Worm (Caenorhabditis elegans) whole organism, young adult: Measurements from ENCODE around the gene fbxa-179.

Source experiments
- B0261.1 ChIP-seq: sonication (generic microtip); optimal IDR thresholded peaks from 2 replicates; lab custom pipeline; 2016; ENCODE audit warnings: mild to moderate bottlenecking, missing genetic modification characterization, moderate library complexity, missing compliant biosample characterization
- F22D6.2 ChIP-seq: sonication (generic microtip); optimal IDR thresholded peaks from 2 replicates; lab custom pipeline; 2016; ENCODE audit warnings: mild to moderate bottlenecking, missing genetic modification characterization, missing compliant biosample characterization
- F37B4.10 ChIP-seq: fragments of 200-800 bp; sonication (Bioruptor generic); IDR thresholded peaks from 2 replicates; pipeline ENCODE4 v1.3.6; 2022; ENCODE audit warnings: missing genetic modification characterization, missing compliant biosample characterization
- F52B5.7 ChIP-seq: sonication (generic microtip); optimal IDR thresholded peaks from 2 replicates; lab custom pipeline; 2016; ENCODE audit warnings: mild to moderate bottlenecking, missing genetic modification characterization, missing compliant biosample characterization
- F57C9.4 ChIP-seq: sonication (generic microtip); optimal IDR thresholded peaks from 2 replicates; lab custom pipeline; 2017; ENCODE audit warnings: mild to moderate bottlenecking, missing genetic modification characterization, missing compliant biosample characterization
- Y53F4B.3 ChIP-seq: fragments of 200-800 bp; sonication (Bioruptor generic); IDR thresholded peaks from 2 replicates; pipeline ENCODE4 v1.3.6; 2022; ENCODE audit warnings: missing genetic modification reagents, missing genetic modification characterization, missing compliant biosample characterization
- Y56A3A.18 ChIP-seq: fragments of 200-800 bp; sonication (Bioruptor generic); IDR thresholded peaks from 2 replicates; pipeline ENCODE4 v1.3.6; 2022; ENCODE audit warnings: missing genetic modification reagents, missing genetic modification characterization, missing compliant biosample characterization
- Y67H2A.10 ChIP-seq: fragments of 200-800 bp; sonication (Bioruptor generic); conservative IDR thresholded peaks from 2 replicates; pipeline ENCODE4 v1.3.6; 2022; ENCODE audit warnings: missing genetic modification reagents, missing genetic modification characterization, missing compliant biosample characterization
- Y79H2A.3 ChIP-seq: fragments of 200-800 bp; sonication (Bioruptor generic); conservative IDR thresholded peaks from 2 replicates; pipeline ENCODE4 v1.3.6; 2022; ENCODE audit warnings: missing genetic modification reagents, missing genetic modification characterization, missing compliant biosample characterization
- ZK185.1 ChIP-seq: sonication (generic microtip); optimal IDR thresholded peaks from 2 replicates; lab custom pipeline; 2016; ENCODE audit warnings: mild to moderate bottlenecking, missing genetic modification characterization, missing compliant biosample characterization; ENCODE audit not compliant: poor library complexity, severe bottlenecking
- ama-1 ChIP-seq, 3 experiments: fragments of 150-350 bp in 1 of 3; sonication (generic microtip) in 2 of 3; optimal IDR thresholded peaks; 2 replicates each; lab custom pipeline; 2014 to 2018; ENCODE audit warnings: missing biosample characterization in 2 of 3, missing genetic modification characterization in 2 of 3, missing genetic modification reagents in 2 of 3
- aptf-2 ChIP-seq: fragments of 200-800 bp; sonication (Bioruptor generic); conservative IDR thresholded peaks from 2 replicates; pipeline ENCODE4 v1.3.6; 2022; ENCODE audit warnings: missing genetic modification reagents, missing genetic modification characterization, missing compliant biosample characterization
- aptf-3 ChIP-seq: fragments of 200-800 bp; sonication (Bioruptor generic); IDR thresholded peaks from 2 replicates; pipeline ENCODE4 v1.3.6; 2022; ENCODE audit warnings: missing genetic modification characterization, missing compliant biosample characterization
- attf-5 ChIP-seq: fragments of 200-800 bp; sonication (Bioruptor generic); optimal IDR thresholded peaks from 2 replicates; lab custom pipeline; 2018; ENCODE audit warnings: mild to moderate bottlenecking, missing genetic modification characterization, missing compliant biosample characterization
- bed-2 ChIP-seq: fragments of 200-800 bp; sonication (Bioruptor generic); IDR thresholded peaks from 2 replicates; pipeline ENCODE4 v1.3.6; 2022; ENCODE audit warnings: missing genetic modification reagents, missing genetic modification characterization, missing compliant biosample characterization
- cebp-1 ChIP-seq, 2 experiments: fragments of 200-800 bp in 1 of 2; sonication (Bioruptor generic) in 1 of 2; sonication (generic microtip) in 1 of 2; IDR thresholded peaks in 1 of 2; optimal IDR thresholded peaks in 1 of 2; 2 replicates each; pipeline versions ENCODE4 v1.3.6 to Lab custom; 2017 to 2022; ENCODE audit warnings: missing compliant biosample characterization in 2 of 2, missing genetic modification characterization in 2 of 2, mild to moderate bottlenecking in 1 of 2, missing genetic modification reagents in 1 of 2, moderate library complexity in 1 of 2
- dpl-1 ChIP-seq: fragments of 150-350 bp; optimal IDR thresholded peaks from 2 replicates; lab custom pipeline; 2014; ENCODE audit warnings: missing biosample characterization, missing genetic modification reagents, missing genetic modification characterization
- egrh-3 ChIP-seq: fragments of 200-800 bp; sonication (Bioruptor generic); IDR thresholded peaks from 2 replicates; pipeline ENCODE4 v1.3.6; 2022; ENCODE audit warnings: missing genetic modification reagents, missing genetic modification characterization, missing compliant biosample characterization
- gei-17 ChIP-seq: fragments of 200-800 bp; sonication (Bioruptor generic); optimal IDR thresholded peaks from 2 replicates; lab custom pipeline; 2018; ENCODE audit warnings: mild to moderate bottlenecking, missing genetic modification characterization, missing compliant biosample characterization
- him-1 ChIP-seq: sonication (generic microtip); optimal IDR thresholded peaks from 2 replicates; lab custom pipeline; 2016; ENCODE audit warnings: missing genotype, missing genetic modification reagents, missing genetic modification characterization, missing compliant biosample characterization
- hmg-20 ChIP-seq: fragments of 200-800 bp; sonication (Bioruptor generic); IDR thresholded peaks from 2 replicates; pipeline ENCODE4 v1.3.6; 2022; ENCODE audit warnings: missing genetic modification reagents, missing genetic modification characterization, missing compliant biosample characterization
- hrde-1 ChIP-seq: sonication (generic microtip); optimal IDR thresholded peaks from 2 replicates; lab custom pipeline; 2016; ENCODE audit warnings: missing genetic modification characterization, mild to moderate bottlenecking, missing compliant biosample characterization, moderate library complexity, missing genotype, missing genetic modification reagents, borderline replicate concordance
- hsf-1 ChIP-seq: fragments of 200-800 bp; sonication (Bioruptor generic); IDR thresholded peaks from 2 replicates; pipeline ENCODE4 v1.3.6; 2022; ENCODE audit warnings: missing genetic modification reagents, missing genetic modification characterization, missing compliant biosample characterization
- let-607 ChIP-seq, 2 experiments: fragments of 200-800 bp in 1 of 2; sonication (Bioruptor generic) in 1 of 2; sonication (generic microtip) in 1 of 2; optimal IDR thresholded peaks; 2 replicates each; lab custom pipeline; 2016 to 2018; ENCODE audit warnings: mild to moderate bottlenecking in 2 of 2, missing compliant biosample characterization in 2 of 2, missing genetic modification characterization in 2 of 2, moderate library complexity in 2 of 2, missing genotype in 1 of 2
- lin-26 ChIP-seq: fragments of 200-800 bp; sonication (Bioruptor generic); IDR thresholded peaks from 2 replicates; pipeline ENCODE4 v1.3.6; 2022; ENCODE audit warnings: missing genetic modification reagents, missing genetic modification characterization, missing compliant biosample characterization
- lin-40 ChIP-seq: sonication (generic microtip); optimal IDR thresholded peaks from 2 replicates; lab custom pipeline; 2016; ENCODE audit warnings: missing genetic modification characterization, mild to moderate bottlenecking, missing compliant biosample characterization, missing genotype, missing genetic modification reagents
- lin-54 ChIP-seq: fragments of 200-800 bp; sonication (Bioruptor generic); optimal IDR thresholded peaks from 2 replicates; lab custom pipeline; 2018; ENCODE audit warnings: mild to moderate bottlenecking, missing genetic modification characterization, missing compliant biosample characterization
- lsl-1 ChIP-seq: fragments of 200-800 bp; sonication (Bioruptor generic); optimal IDR thresholded peaks from 2 replicates; lab custom pipeline; 2018; ENCODE audit warnings: mild to moderate bottlenecking, missing genetic modification characterization, moderate library complexity, missing compliant biosample characterization
- madf-3 ChIP-seq: fragments of 200-800 bp; sonication (Bioruptor generic); IDR thresholded peaks from 2 replicates; pipeline ENCODE4 v1.3.6; 2022; ENCODE audit warnings: missing genetic modification reagents, missing genetic modification characterization, missing compliant biosample characterization
- madf-6 ChIP-seq: fragments of 200-800 bp; sonication (Bioruptor generic); IDR thresholded peaks from 2 replicates; pipeline ENCODE4 v1.3.6; 2022; ENCODE audit warnings: missing genetic modification reagents, missing genetic modification characterization, missing compliant biosample characterization
- mcd-1 ChIP-seq: fragments of 200-800 bp; sonication (Bioruptor generic); IDR thresholded peaks from 2 replicates; pipeline ENCODE4 v1.3.6; 2022; ENCODE audit warnings: missing genetic modification reagents, missing genetic modification characterization, missing compliant biosample characterization
- nfya-2 ChIP-seq: fragments of 200-800 bp; sonication (Bioruptor generic); IDR thresholded peaks from 2 replicates; pipeline ENCODE4 v1.3.6; 2022; ENCODE audit warnings: missing genetic modification reagents, missing genetic modification characterization, missing compliant biosample characterization
- nhr-179 ChIP-seq: sonication (generic microtip); optimal IDR thresholded peaks from 2 replicates; lab custom pipeline; 2016; ENCODE audit warnings: mild to moderate bottlenecking, missing genetic modification characterization, missing compliant biosample characterization
- pbrm-1 ChIP-seq: fragments of 200-800 bp; sonication (Bioruptor generic); IDR thresholded peaks from 2 replicates; pipeline ENCODE4 v1.3.6; 2022; ENCODE audit warnings: missing genetic modification reagents, missing genetic modification characterization, missing compliant biosample characterization
- repo-1 ChIP-seq: sonication (generic microtip); optimal IDR thresholded peaks from 2 replicates; lab custom pipeline; 2017; ENCODE audit warnings: mild to moderate bottlenecking, missing genetic modification characterization, missing compliant biosample characterization
- snpc-1.3 ChIP-seq: sonication (generic microtip); optimal IDR thresholded peaks from 2 replicates; lab custom pipeline; 2017; ENCODE audit warnings: missing genetic modification characterization, mild to moderate bottlenecking, missing compliant biosample characterization, antibody characterized with exemption, moderate library complexity, missing genotype, missing genetic modification reagents; ENCODE audit not compliant: insufficient read depth
- snpc-3.4 ChIP-seq: sonication (generic microtip); optimal IDR thresholded peaks from 2 replicates; lab custom pipeline; 2017; ENCODE audit warnings: missing genetic modification characterization, mild to moderate bottlenecking, missing compliant biosample characterization, antibody characterized with exemption, moderate library complexity, missing genotype, missing genetic modification reagents
- snpc-4 ChIP-seq, 5 experiments: fragments of 150-350 bp in 1 of 5; sonication (generic microtip) in 4 of 5; optimal IDR thresholded peaks; 2 replicates each; lab custom pipeline; 2014 to 2018; ENCODE audit warnings: missing genetic modification characterization in 5 of 5, missing biosample characterization in 3 of 5, antibody characterized with exemption in 2 of 5, mild to moderate bottlenecking in 2 of 5, missing compliant biosample characterization in 2 of 5, missing genotype in 2 of 5, moderate library complexity in 2 of 5, missing genetic modification reagents in 1 of 5
- zfh-2 ChIP-seq: fragments of 200-800 bp; sonication (Bioruptor generic); conservative IDR thresholded peaks from 2 replicates; pipeline ENCODE4 v1.3.6; 2022; ENCODE audit warnings: missing genetic modification reagents, missing genetic modification characterization, missing compliant biosample characterization
- zim-3 ChIP-seq: sonication (generic microtip); optimal IDR thresholded peaks from 2 replicates; lab custom pipeline; 2017; ENCODE audit warnings: mild to moderate bottlenecking, missing genetic modification characterization, moderate library complexity, missing compliant biosample characterization
- ztf-18 ChIP-seq: sonication (generic microtip); optimal IDR thresholded peaks from 2 replicates; lab custom pipeline; 2016; ENCODE audit warnings: missing genotype, mild to moderate bottlenecking, missing genetic modification characterization, missing compliant biosample characterization
- ztf-25 ChIP-seq: fragments of 200-800 bp; sonication (Bioruptor generic); IDR thresholded peaks from 2 replicates; pipeline ENCODE4 v1.3.6; 2022; ENCODE audit warnings: missing genetic modification reagents, missing genetic modification characterization, missing compliant biosample characterization
- ztf-26 ChIP-seq: sonication (generic microtip); optimal IDR thresholded peaks from 2 replicates; lab custom pipeline; 2017; ENCODE audit warnings: missing genetic modification characterization, missing compliant biosample characterization

Gene fbxa-179

DNA sequence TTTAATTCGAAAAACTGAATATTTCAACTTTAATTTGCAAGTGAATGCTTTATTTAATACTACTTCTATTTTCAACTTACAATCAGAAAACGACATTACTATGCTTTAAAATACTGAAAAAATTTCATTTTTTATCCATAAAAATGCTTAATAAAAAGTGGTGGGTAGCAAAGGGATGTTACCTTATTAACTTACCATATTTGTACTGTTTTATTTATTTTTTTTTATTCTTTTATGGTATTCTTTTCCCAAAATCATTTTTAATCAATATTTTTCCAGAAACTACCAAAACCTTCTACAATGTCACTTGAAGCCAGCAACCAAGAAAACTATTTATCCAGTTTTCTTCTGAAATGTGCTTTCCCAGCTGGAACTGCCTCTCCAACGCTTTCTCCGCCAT lies 29.7 kb downstream of the fbxa-179 start, which contains the start of gene Y60A9.3:
Gene Y60A9.3 (plus strand): TSS at position 301 of the 400 bp plus-strand sequence.
- no peak for TF ChIP-seq snpc-4 (GFP tag; optimal IDR thresholded peaks at IDR 0.05; lab: Kevin White, UChicago)
- no peak for TF ChIP-seq snpc-4 (tag; optimal IDR thresholded peaks at IDR 0.05; lab: Kevin White, UChicago)
- TF ChIP-seq hmg-20 (GFP tag; lab: Robert Waterston, UW), result no peak
- no peak for TF ChIP-seq ZK185.1 (tag; lab: Kevin White, UChicago)
- no peak for TF ChIP-seq him-1
- no peak for TF ChIP-seq zim-3
- TF ChIP-seq B0261.1 (tag; lab: Kevin White, UChicago), result no peak
- TF ChIP-seq snpc-1.3, result no peak
- no peak for TF ChIP-seq bed-2 (GFP tag; lab: Robert Waterston, UW)
- no peak for TF ChIP-seq Y53F4B.3
- TF ChIP-seq lsl-1 (GFP tag; lab: Kevin White, UChicago), result no peak
- TF ChIP-seq F22D6.2, result no peak
- TF ChIP-seq gei-17 (GFP tag; lab: Kevin White, UChicago), result no peak
- no peak for TF ChIP-seq let-607 (tag; optimal IDR thresholded peaks at IDR 0.05; lab: Kevin White, UChicago)
- no peak for TF ChIP-seq cebp-1 (GFP tag; IDR thresholded peaks at IDR 0.05; lab: Robert Waterston, UW)
- TF ChIP-seq cebp-1 (tag; optimal IDR thresholded peaks at IDR 0.05; lab: Kevin White, UChicago), result no peak
- no peak for TF ChIP-seq repo-1 (tag; lab: Kevin White, UChicago)
- TF ChIP-seq Y79H2A.3 (GFP tag; lab: Robert Waterston, UW), result no peak
- TF ChIP-seq lin-26 (GFP tag; lab: Robert Waterston, UW), result no peak
- TF ChIP-seq lin-54, result no peak
- no peak for TF ChIP-seq ztf-25 (GFP tag; lab: Robert Waterston, UW)
- no peak for TF ChIP-seq zfh-2

DNA sequence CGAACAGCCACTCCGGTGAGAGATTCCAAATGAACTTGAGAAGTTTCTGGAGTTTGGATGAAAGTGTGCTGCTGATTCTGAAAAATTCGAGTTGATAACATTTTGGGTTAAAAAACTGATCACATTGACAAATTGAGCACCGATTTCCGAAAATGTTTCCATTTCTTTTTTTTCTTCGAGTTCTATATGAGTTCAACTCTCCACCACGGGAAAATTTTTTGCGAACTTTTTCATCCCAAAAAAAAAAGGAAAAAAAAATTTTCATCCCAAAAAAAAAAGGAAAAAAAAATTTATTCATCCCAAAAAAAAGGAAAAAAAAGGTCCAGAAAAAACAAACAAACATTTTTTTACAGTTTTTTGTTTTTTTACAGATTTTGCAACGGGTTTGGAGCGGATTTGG lies 35.5 kb downstream of the fbxa-179 start, which contains the start of gene Y60A9A.1:
Gene Y60A9A.1 (minus strand): TSS at position 101 of the 400 bp plus-strand sequence.
- TF ChIP-seq F52B5.7 (tag; lab: Kevin White, UChicago) (no peak), F37B4.10 (GFP tag; lab: Robert Waterston, UW) (no peak), F57C9.4 (tag; lab: Kevin White, UChicago) (no peak), madf-6 (no peak), aptf-3 (GFP tag; lab: Robert Waterston, UW) (no peak), hrde-1 (no peak), pbrm-1 (GFP tag; lab: Robert Waterston, UW) (no peak), lin-54 (no peak), nhr-179 (tag; lab: Kevin White, UChicago) (no peak), Y56A3A.18 (GFP tag; lab: Robert Waterston, UW) (no peak), zim-3 (no peak)

DNA sequence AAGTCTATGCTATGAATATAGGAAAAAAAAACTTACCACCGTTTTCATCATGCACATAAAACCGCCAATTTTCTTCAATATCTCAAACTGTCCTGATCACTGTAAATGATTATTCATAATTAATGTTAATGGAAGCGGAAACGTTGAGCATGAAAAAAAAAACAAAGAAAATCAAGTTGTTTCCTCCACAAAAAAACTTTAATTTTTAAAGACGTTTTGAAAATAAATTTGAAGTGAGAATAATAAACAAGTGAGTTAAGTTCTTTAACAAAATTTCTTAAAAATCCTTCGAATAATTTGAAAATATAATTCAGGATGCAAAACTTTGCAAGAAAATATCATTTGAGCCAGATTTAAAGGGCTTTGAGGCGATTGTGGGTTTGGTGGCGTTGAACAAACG lies 42.4 kb downstream of the fbxa-179 start, which contains the start of gene irk-3:
Gene irk-3 (minus strand): TSS at position 101 of the 400 bp plus-strand sequence.
- no peak for TF ChIP-seq lsl-1 (GFP tag; lab: Kevin White, UChicago)
- TF ChIP-seq egrh-3 (GFP tag; lab: Robert Waterston, UW), result no peak
- TF ChIP-seq ztf-18 (tag; lab: Kevin White, UChicago), result no peak
- no peak for TF ChIP-seq let-607 (tag; optimal IDR thresholded peaks at IDR 0.05; lab: Kevin White, UChicago)
- TF ChIP-seq nfya-2 (GFP tag; lab: Robert Waterston, UW), result no peak
- TF ChIP-seq ama-1 (optimal IDR thresholded peaks at IDR 0.05; lab: Kevin White, UChicago), result no peak
- TF ChIP-seq ama-1 (GFP tag; optimal IDR thresholded peaks at IDR 0.05; lab: Kevin White, UChicago), result no peak
- TF ChIP-seq ztf-26 (tag; lab: Kevin White, UChicago), result no peak
- no peak for TF ChIP-seq snpc-3.4 (tag; lab: Kevin White, UChicago)
- no peak for TF ChIP-seq Y67H2A.10 (GFP tag; lab: Robert Waterston, UW)
- no peak for TF ChIP-seq mcd-1 (GFP tag; lab: Robert Waterston, UW)
- TF ChIP-seq B0261.1 (tag; lab: Kevin White, UChicago), result no peak
- no peak for TF ChIP-seq lin-40 (tag; lab: Kevin White, UChicago)
- no peak for TF ChIP-seq dpl-1
- no peak for TF ChIP-seq hsf-1
- TF ChIP-seq aptf-2 (GFP tag; lab: Robert Waterston, UW), result no peak
- no peak for TF ChIP-seq attf-5 (GFP tag; lab: Kevin White, UChicago)
- no peak for TF ChIP-seq madf-3 (GFP tag; lab: Robert Waterston, UW)
- no peak for TF ChIP-seq F57C9.4 (tag; lab: Kevin White, UChicago)
